Fruit fly (Drosophila melanogaster): ENCODE data around the gene scu.

The scu gene

DNA sequence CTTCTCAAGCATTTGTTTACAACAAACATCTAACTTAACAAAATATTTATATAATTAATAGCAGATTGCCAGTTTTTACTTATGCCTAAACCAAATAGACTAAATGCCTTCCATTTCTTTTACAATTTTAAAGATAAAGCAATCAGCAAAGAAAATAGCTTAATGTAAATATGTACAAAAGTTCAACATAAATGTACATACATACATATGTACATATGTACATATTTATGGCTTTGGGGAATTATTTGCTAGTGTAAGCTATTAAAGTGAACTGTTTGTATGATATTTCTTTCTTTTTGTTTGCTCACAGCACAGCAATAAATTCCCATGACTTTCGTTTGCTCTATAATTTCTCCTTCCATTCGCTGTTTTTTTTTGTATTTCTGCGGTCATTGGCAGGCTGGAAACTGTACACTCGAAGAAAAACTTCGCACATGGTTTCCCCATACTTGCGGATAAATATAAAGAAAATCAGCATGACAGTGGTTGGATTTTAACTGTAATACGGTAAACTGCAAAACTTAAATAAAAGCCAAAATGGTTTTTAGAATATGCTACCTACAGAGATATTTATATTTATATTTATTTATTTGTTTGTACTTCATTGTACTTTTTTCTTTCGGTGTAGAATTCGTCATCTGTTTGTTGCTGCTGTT lies 50.0 kb downstream of the scu start:
- TF ChIP-seq Hr96 (GFP tag; optimal IDR thresholded peaks at IDR 0.05) (no peak), CG12768 (GFP tag; optimal IDR thresholded peaks at IDR 0.05) (no peak), toe (GFP tag; optimal IDR thresholded peaks at IDR 0.05) (no peak), CG11617 (GFP tag; optimal IDR thresholded peaks at IDR 0.05) (no peak), tj (GFP tag; optimal IDR thresholded peaks at IDR 0.05) (no peak), CG5204 (GFP tag; optimal IDR thresholded peaks at IDR 0.05) (no peak), cic (GFP tag; optimal IDR thresholded peaks at IDR 0.05) (no peak), kay (GFP tag; ENCODE audit: borderline replicate concordance) (no peak), CG7045 (GFP tag; optimal IDR thresholded peaks at IDR 0.05) (no peak)

Measured in whole organism, adult.